Worm (Caenorhabditis elegans) whole organism, L2 larva: Measurements from ENCODE around the gene F41C3.11.

Experiments used
- C34F6.9 ChIP-seq: fragments of 150-350 bp; optimal IDR thresholded peaks from 2 replicates; lab custom pipeline; 2014; ENCODE audit warnings: missing biosample characterization, missing genetic modification characterization
- F13H6.1 ChIP-seq: sonication (generic microtip); optimal IDR thresholded peaks from 2 replicates; lab custom pipeline; 2016; ENCODE audit warnings: missing genetic modification characterization, missing compliant biosample characterization
- R02D3.7 ChIP-seq: fragments of 150-350 bp; optimal IDR thresholded peaks from 2 replicates; lab custom pipeline; 2014; ENCODE audit warnings: missing biosample characterization, missing genetic modification characterization
- Y55F3AM.14 ChIP-seq: fragments of 200-800 bp; sonication (Bioruptor generic); optimal IDR thresholded peaks from 2 replicates; lab custom pipeline; 2018; ENCODE audit warnings: mild to moderate bottlenecking, missing genetic modification characterization, missing compliant biosample characterization
- ama-1 ChIP-seq: fragments of 150-350 bp; optimal IDR thresholded peaks from 2 replicates; lab custom pipeline; 2018; ENCODE audit warnings: inconsistent platforms
- blmp-1 ChIP-seq: sonication (generic microtip); optimal IDR thresholded peaks from 2 replicates; lab custom pipeline; 2017; ENCODE audit warnings: missing genetic modification characterization, mild to moderate bottlenecking, missing compliant biosample characterization, antibody characterized with exemption, moderate library complexity; ENCODE audit not compliant: insufficient read depth
- ceh-16 ChIP-seq: fragments of 150-350 bp; optimal IDR thresholded peaks from 2 replicates; lab custom pipeline; 2014; ENCODE audit warnings: missing biosample characterization, missing genetic modification characterization
- crh-2 ChIP-seq: sonication (generic microtip); optimal IDR thresholded peaks from 2 replicates; lab custom pipeline; 2017; ENCODE audit warnings: missing biosample characterization, missing genetic modification characterization
- egl-27 ChIP-seq: sonication (generic microtip); optimal IDR thresholded peaks from 3 replicates; lab custom pipeline; 2017; ENCODE audit warnings: missing biosample characterization, missing genetic modification reagents, missing genetic modification characterization
- elt-1 ChIP-seq: fragments of 150-350 bp; optimal IDR thresholded peaks from 2 replicates; lab custom pipeline; 2014; ENCODE audit warnings: missing biosample characterization, missing genetic modification characterization
- fos-1 ChIP-seq: fragments of 150-350 bp; optimal IDR thresholded peaks from 2 replicates; lab custom pipeline; 2014; ENCODE audit warnings: missing biosample characterization, missing genetic modification characterization
- gmeb-1 ChIP-seq: fragments of 150-350 bp; optimal IDR thresholded peaks from 2 replicates; lab custom pipeline; 2014; ENCODE audit warnings: missing biosample characterization, missing genetic modification characterization
- lin-11 ChIP-seq: fragments of 150-350 bp; sonication (generic microtip); optimal IDR thresholded peaks from 2 replicates; lab custom pipeline; 2014; ENCODE audit warnings: missing biosample characterization, missing genetic modification characterization, inconsistent platforms, mixed read lengths
- lin-13 ChIP-seq: fragments of 150-350 bp; optimal IDR thresholded peaks from 2 replicates; lab custom pipeline; 2014; ENCODE audit warnings: missing biosample characterization, missing genetic modification reagents, missing genetic modification characterization
- mab-5 ChIP-seq: fragments of 150-350 bp; optimal IDR thresholded peaks from 2 replicates; lab custom pipeline; 2014; ENCODE audit warnings: missing biosample characterization, missing genetic modification characterization
- nhr-10 ChIP-seq: sonication (generic microtip); optimal IDR thresholded peaks from 2 replicates; lab custom pipeline; 2017; ENCODE audit warnings: missing biosample characterization, missing genetic modification characterization
- nhr-12 ChIP-seq: fragments of 150-350 bp; optimal IDR thresholded peaks from 2 replicates; lab custom pipeline; 2014; ENCODE audit warnings: missing biosample characterization, missing genetic modification characterization
- nhr-21 ChIP-seq: fragments of 150-350 bp; optimal IDR thresholded peaks from 2 replicates; lab custom pipeline; 2014; ENCODE audit warnings: missing biosample characterization, missing genetic modification characterization
- nhr-25 ChIP-seq: fragments of 150-350 bp; sonication (generic microtip); optimal IDR thresholded peaks from 3 replicates; lab custom pipeline; 2014; ENCODE audit warnings: missing biosample characterization, missing genetic modification characterization
- nhr-77 ChIP-seq: fragments of 150-350 bp; optimal IDR thresholded peaks from 2 replicates; lab custom pipeline; 2014; ENCODE audit warnings: missing biosample characterization, missing genetic modification characterization
- peb-1 ChIP-seq: fragments of 150-350 bp; optimal IDR thresholded peaks from 2 replicates; lab custom pipeline; 2014; ENCODE audit warnings: missing biosample characterization, missing genetic modification characterization
- sma-3 ChIP-seq: sonication (generic microtip); optimal IDR thresholded peaks from 2 replicates; lab custom pipeline; 2016; ENCODE audit warnings: missing genetic modification reagents, missing genetic modification characterization, missing compliant biosample characterization
- sma-9 ChIP-seq, 2 experiments: fragments of 150-350 bp in 1 of 2; sonication (generic microtip) in 1 of 2; optimal IDR thresholded peaks; 2 replicates each; lab custom pipeline; 2014 to 2016; ENCODE audit warnings: missing genetic modification characterization in 2 of 2, mild to moderate bottlenecking in 1 of 2, missing biosample characterization in 1 of 2, missing compliant biosample characterization in 1 of 2, missing genetic modification reagents in 1 of 2, moderate library complexity in 1 of 2
- snpc-4 ChIP-seq: fragments of 150-350 bp; optimal IDR thresholded peaks from 2 replicates; lab custom pipeline; 2014; ENCODE audit warnings: missing biosample characterization, missing genetic modification characterization
- unc-39 ChIP-seq: fragments of 150-350 bp; optimal IDR thresholded peaks from 2 replicates; lab custom pipeline; 2014; ENCODE audit warnings: missing biosample characterization, missing genetic modification characterization
- zag-1 ChIP-seq: fragments of 150-350 bp; optimal IDR thresholded peaks from 2 replicates; lab custom pipeline; 2014; ENCODE audit warnings: missing biosample characterization, missing genetic modification characterization
- ztf-1 ChIP-seq: fragments of 200-800 bp; sonication (Bioruptor generic); conservative IDR thresholded peaks from 2 replicates; pipeline ENCODE4 v1.3.6; 2022; ENCODE audit warnings: missing genetic modification characterization, missing compliant biosample characterization
- ztf-11 ChIP-seq: sonication (generic microtip); optimal IDR thresholded peaks from 2 replicates; lab custom pipeline; 2017; ENCODE audit warnings: missing biosample characterization, missing genetic modification characterization
- ztf-4 ChIP-seq: fragments of 150-350 bp; optimal IDR thresholded peaks from 2 replicates; lab custom pipeline; 2014; ENCODE audit warnings: missing biosample characterization, missing genetic modification characterization

Gene F41C3.11

ce11 chrII:4772441-4772840, 38.7 kb upstream of the F41C3.11 start:
- no peak for TF ChIP-seq ztf-11 (tag; lab: Kevin White, UChicago)
- peak; percentile 12 for TF ChIP-seq F13H6.1 (tag; lab: Kevin White, UChicago)
- peak; percentile 18 for TF ChIP-seq blmp-1
- TF ChIP-seq fos-1: peak; percentile 2
- no peak for TF ChIP-seq nhr-10 (tag; lab: Kevin White, UChicago)
- no peak for TF ChIP-seq unc-39 (tag; lab: Kevin White, UChicago)
- TF ChIP-seq gmeb-1 (tag; lab: Kevin White, UChicago): no peak

DNA sequence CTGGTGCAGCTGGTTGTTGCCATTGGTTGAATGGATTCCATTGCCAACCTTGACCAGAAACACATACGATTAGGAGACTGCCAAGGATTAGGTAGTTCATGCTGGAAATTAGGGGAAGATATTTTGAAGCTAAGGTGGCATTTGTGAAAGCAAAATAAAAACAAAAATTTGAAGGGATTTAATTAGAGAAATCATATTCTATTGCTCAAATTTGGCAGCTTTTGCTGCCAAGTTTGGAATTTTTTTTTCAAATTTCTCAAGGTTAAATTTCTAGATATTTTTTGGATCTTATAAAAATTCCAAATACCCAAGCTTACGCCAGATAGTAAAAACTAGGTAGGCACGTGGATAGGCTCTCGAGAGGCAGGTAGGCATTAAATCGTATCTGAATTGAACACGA, 37.5 kb upstream of the F41C3.11 start, which contains the start of gene F26G1.5:
F26G1.5 (minus strand) TSS at position 101 of the 400 bp plus-strand sequence.
- TF ChIP-seq peb-1 (tag; lab: Kevin White, UChicago) (no peak), blmp-1 (no peak), F13H6.1 (tag; lab: Kevin White, UChicago) (no peak), nhr-77 (tag; lab: Kevin White, UChicago) (no peak), gmeb-1 (tag; lab: Kevin White, UChicago) (no peak), ztf-4 (tag; lab: Kevin White, UChicago) (no peak), unc-39 (tag; lab: Kevin White, UChicago) (no peak), nhr-25 (tag; lab: Kevin White, UChicago) (no peak), nhr-12 (no peak), ztf-1 (GFP tag; lab: Robert Waterston, UW) (no peak), lin-11 (tag; lab: Kevin White, UChicago) (no peak)

DNA sequence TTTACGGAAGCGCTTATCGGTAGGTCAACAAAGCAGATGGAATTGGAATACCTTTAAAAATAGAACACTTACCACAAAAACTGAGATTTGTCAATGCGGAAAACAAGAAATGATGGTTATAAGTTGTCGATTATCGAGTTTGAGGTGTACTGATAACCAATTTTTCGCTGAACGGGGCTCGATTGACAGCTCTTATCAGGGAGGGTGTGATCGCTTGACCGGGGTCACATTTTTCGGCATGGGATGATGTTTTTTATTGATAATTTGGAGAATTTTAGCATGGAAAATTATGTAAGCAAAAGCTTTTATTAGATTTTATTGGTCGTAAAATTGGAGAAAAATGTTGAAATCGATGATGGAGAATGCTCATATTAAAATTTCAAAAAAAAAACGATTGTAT, 36.1 kb upstream of the F41C3.11 start:
- TF ChIP-seq sma-9 (GFP tag; optimal IDR thresholded peaks at IDR 0.05; lab: Kevin White, UChicago) (peak; percentile 42), sma-9 (tag; optimal IDR thresholded peaks at IDR 0.05; lab: Kevin White, UChicago) (no peak), gmeb-1 (tag; lab: Kevin White, UChicago) (peak; percentile 33), fos-1 (peak; percentile 91), crh-2 (tag; lab: Kevin White, UChicago) (peak; percentile 45), C34F6.9 (tag; lab: Kevin White, UChicago) (no peak), F13H6.1 (tag; lab: Kevin White, UChicago) (peak; percentile 46), snpc-4 (tag; lab: Kevin White, UChicago) (no peak), lin-13 (GFP tag; lab: Kevin White, UChicago) (no peak)

ce11 chrII:4769096-4769495, 35.3 kb upstream of the F41C3.11 start:
- TF ChIP-seq fos-1 (peak; percentile 5), sma-9 (GFP tag; optimal IDR thresholded peaks at IDR 0.05; lab: Kevin White, UChicago) (peak; percentile 2), sma-9 (tag; optimal IDR thresholded peaks at IDR 0.05; lab: Kevin White, UChicago) (no peak), sma-3 (GFP tag; lab: Kevin White, UChicago) (peak; percentile 45), zag-1 (tag; lab: Kevin White, UChicago) (no peak), nhr-25 (tag; lab: Kevin White, UChicago) (peak; percentile 53), ztf-1 (GFP tag; lab: Robert Waterston, UW) (no peak)

ce11 chrII:4767612-4768011, 33.9 kb upstream of the F41C3.11 start:
- TF ChIP-seq sma-9 (GFP tag; optimal IDR thresholded peaks at IDR 0.05; lab: Kevin White, UChicago): peak; percentile 26
- no peak for TF ChIP-seq sma-9 (tag; optimal IDR thresholded peaks at IDR 0.05; lab: Kevin White, UChicago)
- no peak for TF ChIP-seq sma-3 (GFP tag; lab: Kevin White, UChicago)
- TF ChIP-seq nhr-25 (tag; lab: Kevin White, UChicago): peak; percentile 33
- no peak for TF ChIP-seq lin-11 (tag; lab: Kevin White, UChicago)
- TF ChIP-seq ceh-16 (tag; lab: Kevin White, UChicago): peak; percentile 71
- TF ChIP-seq, all 48 proteins: peak for 3

DNA sequence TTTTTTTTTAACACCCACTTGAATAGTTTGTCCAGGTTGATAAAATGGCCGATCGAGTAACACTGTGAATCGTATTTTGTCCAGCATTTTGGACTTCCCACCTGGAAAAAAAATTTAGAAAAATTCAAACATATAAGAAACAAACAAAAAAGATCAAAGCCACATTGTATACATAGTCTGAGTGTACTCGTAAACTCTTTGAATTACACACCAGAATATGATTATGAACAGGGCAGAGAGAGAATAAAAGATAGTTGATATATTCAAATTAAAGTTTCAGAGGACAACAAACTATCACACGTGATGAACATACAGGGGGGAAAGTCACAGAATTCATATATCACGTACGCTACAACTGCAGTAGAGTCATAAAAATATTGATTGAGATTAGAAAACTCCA, 32.5 kb upstream of the F41C3.11 start, which contains the start of gene ttm-2:
ttm-2 (minus strand) TSS at position 101 of the 400 bp plus-strand sequence.
- no peak for TF ChIP-seq zag-1 (tag; lab: Kevin White, UChicago)
- TF ChIP-seq nhr-12: no peak
- TF ChIP-seq R02D3.7 (tag; lab: Kevin White, UChicago): no peak
- TF ChIP-seq nhr-10 (tag; lab: Kevin White, UChicago): no peak
- no peak for TF ChIP-seq nhr-25 (tag; lab: Kevin White, UChicago)
- no peak for TF ChIP-seq Y55F3AM.14
- no peak for TF ChIP-seq mab-5 (tag; lab: Kevin White, UChicago)
- TF ChIP-seq ztf-1 (GFP tag; lab: Robert Waterston, UW): no peak
- no peak for TF ChIP-seq egl-27 (tag; lab: Kevin White, UChicago)
- TF ChIP-seq nhr-77 (tag; lab: Kevin White, UChicago): no peak
- no peak for TF ChIP-seq F13H6.1 (tag; lab: Kevin White, UChicago)
- TF ChIP-seq nhr-21 (tag; lab: Kevin White, UChicago): no peak
- no peak for TF ChIP-seq ama-1
- no peak for TF ChIP-seq elt-1 (tag; lab: Kevin White, UChicago)
